Worm (Caenorhabditis elegans) whole organism, late embryonic: ENCODE results near the gene col-131.

Experiments
- K02D7.2 ChIP-seq: sonication (generic microtip); optimal IDR thresholded peaks from 2 replicates; lab custom pipeline; 2017; ENCODE audit warnings: mild to moderate bottlenecking, missing genetic modification characterization, missing compliant biosample characterization
- ama-1 ChIP-seq: fragments of 150-350 bp; optimal IDR thresholded peaks from 2 replicates; lab custom pipeline; 2014
- ceh-34 ChIP-seq: sonication (generic microtip); optimal IDR thresholded peaks from 2 replicates; lab custom pipeline; 2016; ENCODE audit warnings: mild to moderate bottlenecking, missing genetic modification characterization, missing compliant biosample characterization
- elt-4 ChIP-seq: sonication (generic microtip); optimal IDR thresholded peaks from 2 replicates; lab custom pipeline; 2016; ENCODE audit warnings: missing genetic modification characterization, missing compliant biosample characterization
- fkh-10 ChIP-seq: fragments of 150-350 bp; optimal IDR thresholded peaks from 2 replicates; lab custom pipeline; 2014; ENCODE audit warnings: missing biosample characterization, missing genetic modification reagents, missing genetic modification characterization
- hlh-13 ChIP-seq: fragments of 200-800 bp; sonication (Bioruptor generic); optimal IDR thresholded peaks from 2 replicates; lab custom pipeline; 2018; ENCODE audit warnings: mild to moderate bottlenecking, missing genetic modification characterization, missing compliant biosample characterization
- nhr-232 ChIP-seq: sonication (generic microtip); optimal IDR thresholded peaks from 2 replicates; lab custom pipeline; 2016; ENCODE audit warnings: missing genetic modification characterization, missing compliant biosample characterization
- npax-4 ChIP-seq: sonication (generic microtip); optimal IDR thresholded peaks from 2 replicates; lab custom pipeline; 2016; ENCODE audit warnings: missing genetic modification characterization, missing compliant biosample characterization
- pha-2 ChIP-seq: sonication (generic microtip); optimal IDR thresholded peaks from 2 replicates; lab custom pipeline; 2017; ENCODE audit warnings: mild to moderate bottlenecking, missing genetic modification characterization, missing compliant biosample characterization
- pha-4 ChIP-seq: fragments of 150-350 bp; optimal IDR thresholded peaks from 2 replicates; lab custom pipeline; 2018; ENCODE audit warnings: missing biosample characterization, missing genetic modification reagents, missing genetic modification characterization
- pqm-1 ChIP-seq: sonication (generic microtip); optimal IDR thresholded peaks from 2 replicates; lab custom pipeline; 2016; ENCODE audit warnings: missing genetic modification characterization, missing compliant biosample characterization
- rnt-1 ChIP-seq: sonication (generic microtip); optimal IDR thresholded peaks from 2 replicates; lab custom pipeline; 2016; ENCODE audit warnings: missing genetic modification characterization, missing compliant biosample characterization
- tbx-2 ChIP-seq: sonication (generic microtip); optimal IDR thresholded peaks from 2 replicates; lab custom pipeline; 2016; ENCODE audit warnings: missing genetic modification characterization, missing compliant biosample characterization

- TF ChIP-seq pqm-1 (tag; lab: Kevin White, UChicago), result no peak
- no peak for TF ChIP-seq fkh-10 (GFP tag; lab: Kevin White, UChicago)
- TF ChIP-seq rnt-1 (tag; lab: Kevin White, UChicago), result no peak
- TF ChIP-seq nhr-232 (tag; lab: Kevin White, UChicago), result no peak
- no peak for TF ChIP-seq ama-1 (lab: Kevin White, UChicago)
- no peak for TF ChIP-seq tbx-2 (tag; lab: Kevin White, UChicago)
- no peak for TF ChIP-seq pha-2 (tag; lab: Kevin White, UChicago)
- TF ChIP-seq ceh-34, result no peak
- TF ChIP-seq npax-4 (tag; lab: Kevin White, UChicago), result no peak
- TF ChIP-seq pha-4 (tag; lab: Kevin White, UChicago), result no peak
- no peak for TF ChIP-seq K02D7.2 (tag; lab: Kevin White, UChicago)
- TF ChIP-seq hlh-13 (GFP tag; lab: Kevin White, UChicago), result no peak
- peak; percentile 37 for TF ChIP-seq elt-4 (tag; lab: Kevin White, UChicago)
These were observed 1.1 kb downstream of the col-131 start for ce11 chrIV:13066044-13066443.
